Worm (Caenorhabditis elegans): ENCODE results near the gene VW02B12L.2.

The VW02B12L.2 gene

DNA sequence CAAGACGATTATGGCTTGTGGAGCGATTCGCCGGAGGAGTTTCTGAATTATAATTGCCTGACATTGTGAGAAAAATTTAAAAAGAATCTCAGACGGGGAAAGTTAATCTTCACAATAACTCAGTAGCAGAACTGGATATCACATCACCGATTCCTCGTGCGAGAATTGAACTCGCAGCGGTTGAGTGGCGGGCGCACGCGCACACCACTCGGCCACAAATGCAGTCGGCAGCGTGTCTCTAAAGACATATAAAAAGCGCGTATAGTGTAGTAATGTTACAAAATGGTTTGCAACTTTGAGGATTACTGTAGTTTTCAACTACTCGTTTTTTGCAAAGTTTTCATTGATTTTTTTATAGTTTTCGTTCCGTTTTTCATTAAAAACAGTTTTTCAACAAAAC, 44.5 kb upstream of the VW02B12L.2 start (continued):
- TF ChIP-seq K12H6.12 (tag; optimal IDR thresholded peaks at IDR 0.05) (peak; percentile 77), K11D2.4 (GFP tag; IDR thresholded peaks at IDR 0.05) (peak; percentile 72), B0035.1 (tag; optimal IDR thresholded peaks at IDR 0.05) (peak; percentile 76), die-1 (tag; optimal IDR thresholded peaks at IDR 0.05) (peak; percentile 98), Y67H2A.10 (GFP tag; conservative IDR thresholded peaks at IDR 0.05) (0 out of 2 replicates have a peak, but pooled peaks have one; percentile 50), nhr-90 (tag; optimal IDR thresholded peaks at IDR 0.05) (peak; percentile 97), F39B2.1 (GFP tag; IDR thresholded peaks at IDR 0.05) (peak; percentile 85; the same call in 1 of the 2 replicates), Y53G8AR.9 (GFP tag; conservative IDR thresholded peaks at IDR 0.05) (peak; percentile 83; the same call in 1 of the 2 replicates), ztf-6 (GFP tag; IDR thresholded peaks at IDR 0.05) (peak; percentile 90), dox-1 (GFP tag; IDR thresholded peaks at IDR 0.05) (peak; percentile 94), cebp-1 (GFP tag; IDR thresholded peaks at IDR 0.05) (peak; percentile 56; the same call in 1 of the 2 replicates), cebp-1 (tag; optimal IDR thresholded peaks at IDR 0.05) (no peak), F55B11.4 (tag; optimal IDR thresholded peaks at IDR 0.05; ENCODE audit: borderline replicate concordance, insufficient read depth) (no peak), ceh-27 (GFP tag; optimal IDR thresholded peaks at IDR 0.05) (peak; percentile 94), cebp-2 (GFP tag; IDR thresholded peaks at IDR 0.05) (peak; percentile 97), akir-1 (GFP tag; optimal IDR thresholded peaks at IDR 0.05) (peak; percentile 66), gei-17 (GFP tag; optimal IDR thresholded peaks at IDR 0.05) (peak; percentile 47), C17E4.6 (GFP tag; IDR thresholded peaks at IDR 0.05) (peak; percentile 69), hlh-26 (GFP tag; conservative IDR thresholded peaks at IDR 0.05) (0 out of 2 replicates have a peak, but pooled peaks have one; percentile 25), T07F8.4 (tag; optimal IDR thresholded peaks at IDR 0.05) (peak; percentile 93), chd-7 (tag; optimal IDR thresholded peaks at IDR 0.05) (peak; percentile 93), egl-18 (GFP tag; IDR thresholded peaks at IDR 0.05) (peak; percentile 85), F49E8.2 (tag; optimal IDR thresholded peaks at IDR 0.05; ENCODE audit: insufficient read depth) (peak; percentile 24), ceh-91 (GFP tag; IDR thresholded peaks at IDR 0.05) (peak; percentile 58; the same call in 1 of the 2 replicates), B0336.3 (GFP tag; IDR thresholded peaks at IDR 0.05) (peak; percentile 87), rpc-1 (optimal IDR thresholded peaks at IDR 0.05) (peak; percentile 84), rpc-1 (tag; optimal IDR thresholded peaks at IDR 0.05) (peak; percentile 99), dpl-1 (GFP tag; optimal IDR thresholded peaks at IDR 0.05) (peak; percentile 17), ztf-28 (GFP tag; IDR thresholded peaks at IDR 0.05) (peak; percentile 75; the same call in 1 of the 2 replicates), nfya-1 (tag; optimal IDR thresholded peaks at IDR 0.05; ENCODE audit: borderline replicate concordance, insufficient read depth) (no peak), snpc-1.3 (tag; optimal IDR thresholded peaks at IDR 0.05; ENCODE audit: insufficient read depth) (peak; percentile 97), Y56A3A.18 (GFP tag; IDR thresholded peaks at IDR 0.05) (peak; percentile 88), D2030.7 (GFP tag; IDR thresholded peaks at IDR 0.05) (peak; percentile 90), ceh-40 (GFP tag; IDR thresholded peaks at IDR 0.05) (peak; percentile 71; the same call in 1 of the 2 replicates), tbx-9 (tag; optimal IDR thresholded peaks at IDR 0.05; ENCODE audit: borderline replicate concordance) (peak; percentile 26), ztf-18 (tag; optimal IDR thresholded peaks at IDR 0.05) (peak; percentile 89), lin-26 (GFP tag; IDR thresholded peaks at IDR 0.05) (peak; percentile 99), ceh-58 (GFP tag; IDR thresholded peaks at IDR 0.05) (peak; percentile 87; the same call in 1 of the 2 replicates), mes-4 (tag; optimal IDR thresholded peaks at IDR 0.05) (peak; percentile 90), nhr-179 (tag; optimal IDR thresholded peaks at IDR 0.05) (peak; percentile 75), ztf-26 (tag; optimal IDR thresholded peaks at IDR 0.05) (peak; percentile 87), egl-44 (GFP tag; IDR thresholded peaks at IDR 0.05) (peak; percentile 97), ama-1 (optimal IDR thresholded peaks at IDR 0.05) (no peak), ama-1 (GFP tag; optimal IDR thresholded peaks at IDR 0.05) (peak; percentile 92 to 93), lsy-27 (tag; optimal IDR thresholded peaks at IDR 0.05; ENCODE audit: borderline replicate concordance, insufficient read depth) (peak; percentile 72), mcd-1 (GFP tag; IDR thresholded peaks at IDR 0.05) (peak; percentile 83), efl-1 (GFP tag; optimal IDR thresholded peaks at IDR 0.05) (peak; percentile 25), attf-5 (GFP tag; optimal IDR thresholded peaks at IDR 0.05) (peak; percentile 91), tlf-1 (GFP tag; optimal IDR thresholded peaks at IDR 0.05) (peak; percentile 76)

Measured in whole organism, young adult.